Fruit fly (Drosophila melanogaster): ENCODE measurements around the gene gny.

Gene gny

dm6 chr2L:10426534-10427048, 46.7 kb downstream of the gny start, which contains the start of the genes SmB and KdelR (continued):
- no peak for TF ChIP-seq Jarid2 (GFP tag; optimal IDR thresholded peaks at IDR 0.05)
- peak; percentile 90 for TF ChIP-seq CG14860 (GFP tag; IDR thresholded peaks at IDR 0.05; ENCODE audit: partially characterized antibody)
- peak; percentile 40 for TF ChIP-seq CG8290 (GFP tag; optimal IDR thresholded peaks at IDR 0.05)
- TF ChIP-seq CG8290 (tag; optimal IDR thresholded peaks at IDR 0.05): peak in 1 of 2 experiments; percentile 53
- no peak for TF ChIP-seq dmrt99B (tag; optimal IDR thresholded peaks at IDR 0.05)
- no peak; the same call in 2 of the 3 replicates for TF ChIP-seq jigr1 (GFP tag; IDR thresholded peaks at IDR 0.05)
- TF ChIP-seq CG16779 (GFP tag; IDR thresholded peaks at IDR 0.05): no peak
- TF ChIP-seq CG15011 (GFP tag; optimal IDR thresholded peaks at IDR 0.05): no peak
- TF ChIP-seq CG13894 (tag; optimal IDR thresholded peaks at IDR 0.05): no peak
- TF ChIP-seq lola (GFP tag; optimal IDR thresholded peaks at IDR 0.05): peak in 1 of 3 experiments; percentile 19
- TF ChIP-seq Max (GFP tag; optimal IDR thresholded peaks at IDR 0.05): peak; percentile 64
- TF ChIP-seq mirr (GFP tag; optimal IDR thresholded peaks at IDR 0.05): no peak
- TF ChIP-seq CG16863 (GFP tag; optimal IDR thresholded peaks at IDR 0.05): no peak
- TF ChIP-seq Chrac-16 (GFP tag; optimal IDR thresholded peaks at IDR 0.05): peak; percentile 7
- TF ChIP-seq twi (tag; optimal IDR thresholded peaks at IDR 0.05): peak; percentile 17
- no peak for TF ChIP-seq CG2875 (GFP tag; optimal IDR thresholded peaks at IDR 0.05)
- TF ChIP-seq onecut (GFP tag; IDR thresholded peaks at IDR 0.05): no peak
- no peak for TF ChIP-seq croc (GFP tag; conservative IDR thresholded peaks at IDR 0.05)
- TF ChIP-seq Fer1 (GFP tag; optimal IDR thresholded peaks at IDR 0.05): peak; percentile 33
- TF ChIP-seq Elba2 (GFP tag; optimal IDR thresholded peaks at IDR 0.05): peak; percentile 26
- no peak for TF ChIP-seq cwo (GFP tag; optimal IDR thresholded peaks at IDR 0.05)
- peak in 1 of 3 experiments; percentile 7 for TF ChIP-seq Stat92E (GFP tag; optimal IDR thresholded peaks at IDR 0.05)
- TF ChIP-seq sr (GFP tag; IDR thresholded peaks at IDR 0.05): no peak
- TF ChIP-seq Dek (tag; optimal IDR thresholded peaks at IDR 0.05): no peak
- TF ChIP-seq oc (tag; optimal IDR thresholded peaks at IDR 0.05): no peak
- no peak for TF ChIP-seq C15 (GFP tag; IDR thresholded peaks at IDR 0.05)
- no peak for TF ChIP-seq vfl (GFP tag; optimal IDR thresholded peaks at IDR 0.05)
- no peak for TF ChIP-seq CG4328 (GFP tag; optimal IDR thresholded peaks at IDR 0.05)
- no peak for TF ChIP-seq odd (GFP tag; optimal IDR thresholded peaks at IDR 0.05)
- peak; percentile 8 for TF ChIP-seq CG7271 (tag; optimal IDR thresholded peaks at IDR 0.05)
- TF ChIP-seq CG9817 (tag; optimal IDR thresholded peaks at IDR 0.05): no peak
- no peak for TF ChIP-seq insv (GFP tag; optimal IDR thresholded peaks at IDR 0.05)
- no peak for TF ChIP-seq chm (GFP tag; IDR thresholded peaks at IDR 0.05)
- TF ChIP-seq CG2120 (GFP tag; optimal IDR thresholded peaks at IDR 0.05): peak; percentile 51
- TF ChIP-seq zf30C (GFP tag; optimal IDR thresholded peaks at IDR 0.05): no peak
- TF ChIP-seq tll (GFP tag; optimal IDR thresholded peaks at IDR 0.05): no peak
- no peak for TF ChIP-seq fd102C (GFP tag; optimal IDR thresholded peaks at IDR 0.05)
- TF ChIP-seq Atf3 (GFP tag; optimal IDR thresholded peaks at IDR 0.05): peak; percentile 31
- TF ChIP-seq tio (GFP tag; optimal IDR thresholded peaks at IDR 0.05): no peak
- peak; percentile 64; the same call in 2 of the 3 replicates for TF ChIP-seq Opbp (GFP tag; IDR thresholded peaks at IDR 0.05; ENCODE audit: partially characterized antibody)
- TF ChIP-seq trem (tag; optimal IDR thresholded peaks at IDR 0.05): peak; percentile 78
- no peak; the same call in 1 of the 2 replicates for TF ChIP-seq Xrp1 (GFP tag; IDR thresholded peaks at IDR 0.05)
- TF ChIP-seq CG6791 (GFP tag; IDR thresholded peaks at IDR 0.05; ENCODE audit: partially characterized antibody): peak; percentile 77
- TF ChIP-seq cas (GFP tag; IDR thresholded peaks at IDR 0.05): no peak
- TF ChIP-seq Hey (tag; optimal IDR thresholded peaks at IDR 0.05): no peak
- no peak for TF ChIP-seq br (optimal IDR thresholded peaks at IDR 0.05)
- TF ChIP-seq CG30020 (tag; optimal IDR thresholded peaks at IDR 0.05): peak; percentile 91
- TF ChIP-seq CG32532 (GFP tag; IDR thresholded peaks at IDR 0.05): no peak
- TF ChIP-seq CG7556 (GFP tag; optimal IDR thresholded peaks at IDR 0.05): peak; percentile 30
- peak; percentile 69 for TF ChIP-seq Vsx1 (GFP tag; optimal IDR thresholded peaks at IDR 0.05)
